Worm (Caenorhabditis elegans) whole organism, L3 larva: ENCODE results near the gene ZK1010.12.

Experiments used
- R02D3.7 ChIP-seq: fragments of 150-350 bp; optimal IDR thresholded peaks from 2 replicates; lab custom pipeline; 2014; ENCODE audit warnings: missing biosample characterization, missing genetic modification characterization
- ZK546.5 ChIP-seq: sonication (generic microtip); optimal IDR thresholded peaks from 2 replicates; lab custom pipeline; 2017; ENCODE audit warnings: missing biosample characterization, missing genetic modification characterization
- aly-2 ChIP-seq: fragments of 150-350 bp; optimal IDR thresholded peaks from 2 replicates; lab custom pipeline; 2014; ENCODE audit warnings: missing biosample characterization, missing genetic modification characterization
- ama-1 ChIP-seq: fragments of 150-350 bp; optimal IDR thresholded peaks from 2 replicates; lab custom pipeline; 2018
- ceh-16 ChIP-seq: sonication (generic microtip); optimal IDR thresholded peaks from 2 replicates; lab custom pipeline; 2017; ENCODE audit warnings: missing biosample characterization, missing genetic modification characterization
- ceh-28 ChIP-seq: fragments of 150-350 bp; optimal IDR thresholded peaks from 2 replicates; lab custom pipeline; 2014; ENCODE audit warnings: missing biosample characterization, missing genetic modification reagents, missing genetic modification characterization
- ceh-82 ChIP-seq: fragments of 150-350 bp; optimal IDR thresholded peaks from 2 replicates; lab custom pipeline; 2014; ENCODE audit warnings: missing biosample characterization, missing genetic modification characterization
- ceh-9 ChIP-seq: sonication (generic microtip); optimal IDR thresholded peaks from 2 replicates; lab custom pipeline; 2018; ENCODE audit warnings: missing biosample characterization, missing genetic modification characterization
- daf-12 ChIP-seq: fragments of 150-350 bp; optimal IDR thresholded peaks from 2 replicates; lab custom pipeline; 2014; ENCODE audit warnings: missing biosample characterization, missing genetic modification reagents, missing genetic modification characterization
- egl-27 ChIP-seq: sonication (generic microtip); optimal IDR thresholded peaks from 4 replicates; lab custom pipeline; 2017; ENCODE audit warnings: missing biosample characterization, missing genetic modification reagents, missing genetic modification characterization
- egl-5 ChIP-seq: fragments of 150-350 bp; optimal IDR thresholded peaks from 2 replicates; lab custom pipeline; 2017; ENCODE audit warnings: missing biosample characterization, missing genetic modification reagents, missing genetic modification characterization, inconsistent platforms
- elt-1 ChIP-seq: fragments of 150-350 bp; optimal IDR thresholded peaks from 2 replicates; lab custom pipeline; 2014; ENCODE audit warnings: missing biosample characterization, missing genetic modification characterization
- elt-2 ChIP-seq: sonication (generic microtip); optimal IDR thresholded peaks from 2 replicates; lab custom pipeline; 2016; ENCODE audit warnings: missing genetic modification reagents, mild to moderate bottlenecking, missing genetic modification characterization, missing compliant biosample characterization
- elt-3 ChIP-seq, 3 experiments: fragments of 150-350 bp in 1 of 3; sonication (generic microtip) in 2 of 3; optimal IDR thresholded peaks; 2 replicates in 2 of 3; 4 replicates in 1 of 3; lab custom pipeline; 2014 to 2017; ENCODE audit warnings: missing biosample characterization in 3 of 3, missing genetic modification characterization in 3 of 3
- fkh-10 ChIP-seq: sonication (generic microtip); optimal IDR thresholded peaks from 2 replicates; lab custom pipeline; 2017; ENCODE audit warnings: missing biosample characterization, missing genetic modification reagents, missing genetic modification characterization
- fkh-2 ChIP-seq: fragments of 150-350 bp; optimal IDR thresholded peaks from 2 replicates; lab custom pipeline; 2014; ENCODE audit warnings: missing biosample characterization, missing genetic modification reagents, missing genetic modification characterization
- fos-1 ChIP-seq: fragments of 150-350 bp; optimal IDR thresholded peaks from 2 replicates; lab custom pipeline; 2014; ENCODE audit warnings: missing biosample characterization, missing genetic modification characterization
- hmg-11 ChIP-seq: sonication (generic microtip); optimal IDR thresholded peaks from 2 replicates; lab custom pipeline; 2016; ENCODE audit warnings: missing genetic modification characterization, missing compliant biosample characterization
- jun-1 ChIP-seq: fragments of 150-350 bp; optimal IDR thresholded peaks from 2 replicates; lab custom pipeline; 2014; ENCODE audit warnings: missing biosample characterization, missing genetic modification reagents, missing genetic modification characterization
- lin-15B ChIP-seq: fragments of 150-350 bp; optimal IDR thresholded peaks from 2 replicates; lab custom pipeline; 2014; ENCODE audit warnings: missing biosample characterization, missing genetic modification characterization
- lin-39 ChIP-seq: fragments of 150-350 bp; optimal IDR thresholded peaks from 2 replicates; lab custom pipeline; 2018; ENCODE audit warnings: missing biosample characterization, missing genetic modification reagents, missing genetic modification characterization
- lsy-12 ChIP-seq: sonication (generic microtip); optimal IDR thresholded peaks from 2 replicates; lab custom pipeline; 2016; ENCODE audit warnings: mild to moderate bottlenecking, missing genetic modification characterization, missing compliant biosample characterization
- mdl-1 ChIP-seq: fragments of 150-350 bp; optimal IDR thresholded peaks from 2 replicates; lab custom pipeline; 2014; ENCODE audit warnings: missing biosample characterization, missing genetic modification characterization
- mml-1 ChIP-seq: fragments of 150-350 bp; sonication (generic microtip); optimal IDR thresholded peaks from 3 replicates; lab custom pipeline; 2014; ENCODE audit warnings: missing biosample characterization, missing genetic modification characterization
- nfya-1 ChIP-seq: sonication (generic microtip); optimal IDR thresholded peaks from 2 replicates; lab custom pipeline; 2017; ENCODE audit warnings: missing genetic modification characterization, mild to moderate bottlenecking, missing compliant biosample characterization, antibody characterized with exemption, moderate library complexity; ENCODE audit not compliant: insufficient read depth
- nhr-12 ChIP-seq: fragments of 150-350 bp; optimal IDR thresholded peaks from 2 replicates; lab custom pipeline; 2014; ENCODE audit warnings: missing biosample characterization, missing genetic modification characterization
- nhr-23 ChIP-seq: fragments of 150-350 bp; optimal IDR thresholded peaks from 2 replicates; lab custom pipeline; 2014; ENCODE audit warnings: missing biosample characterization, missing genetic modification reagents, missing genetic modification characterization
- nhr-237 ChIP-seq: fragments of 150-350 bp; optimal IDR thresholded peaks from 2 replicates; lab custom pipeline; 2014; ENCODE audit warnings: missing biosample characterization, missing genetic modification characterization
- nhr-25 ChIP-seq: sonication (generic microtip); optimal IDR thresholded peaks from 2 replicates; lab custom pipeline; 2017; ENCODE audit warnings: missing biosample characterization, missing genetic modification characterization
- nhr-28 ChIP-seq: fragments of 150-350 bp; optimal IDR thresholded peaks from 2 replicates; lab custom pipeline; 2014; ENCODE audit warnings: missing biosample characterization, missing genetic modification characterization
- nhr-43 ChIP-seq: sonication (generic microtip); optimal IDR thresholded peaks from 2 replicates; lab custom pipeline; 2016; ENCODE audit warnings: mild to moderate bottlenecking, missing genetic modification characterization, missing compliant biosample characterization; ENCODE audit not compliant: poor library complexity, severe bottlenecking
- nhr-67 ChIP-seq: fragments of 150-350 bp; optimal IDR thresholded peaks from 2 replicates; lab custom pipeline; 2014; ENCODE audit warnings: missing biosample characterization, missing genetic modification characterization
- nhr-76 ChIP-seq: fragments of 150-350 bp; sonication (generic microtip); optimal IDR thresholded peaks from 5 replicates; lab custom pipeline; 2014; ENCODE audit warnings: missing biosample characterization, missing genetic modification characterization
- pha-4 ChIP-seq: fragments of 150-350 bp; optimal IDR thresholded peaks from 2 replicates; lab custom pipeline; 2014; ENCODE audit warnings: missing biosample characterization, missing genetic modification reagents, missing genetic modification characterization
- pqm-1 ChIP-seq: fragments of 150-350 bp; optimal IDR thresholded peaks from 2 replicates; lab custom pipeline; 2017; ENCODE audit warnings: missing biosample characterization, missing genetic modification characterization, inconsistent platforms
- snpc-4 ChIP-seq: fragments of 150-350 bp; optimal IDR thresholded peaks from 2 replicates; lab custom pipeline; 2014; ENCODE audit warnings: missing biosample characterization, missing genetic modification characterization
- tbx-2 ChIP-seq: sonication (generic microtip); optimal IDR thresholded peaks from 2 replicates; lab custom pipeline; 2016; ENCODE audit warnings: mild to moderate bottlenecking, missing genetic modification characterization, missing compliant biosample characterization
- unc-39 ChIP-seq: sonication (generic microtip); optimal IDR thresholded peaks from 4 replicates; lab custom pipeline; 2017; ENCODE audit warnings: missing biosample characterization, missing genetic modification characterization
- unc-62 ChIP-seq: fragments of 150-350 bp; sonication (generic microtip); optimal IDR thresholded peaks from 4 replicates; lab custom pipeline; 2014; ENCODE audit warnings: missing biosample characterization, missing genetic modification reagents, missing genetic modification characterization
- zag-1 ChIP-seq: fragments of 150-350 bp; optimal IDR thresholded peaks from 2 replicates; lab custom pipeline; 2014; ENCODE audit warnings: missing biosample characterization, missing genetic modification characterization
- ztf-4 ChIP-seq: fragments of 150-350 bp; optimal IDR thresholded peaks from 2 replicates; lab custom pipeline; 2014; ENCODE audit warnings: missing biosample characterization, missing genetic modification characterization

The ZK1010.12 gene

DNA sequence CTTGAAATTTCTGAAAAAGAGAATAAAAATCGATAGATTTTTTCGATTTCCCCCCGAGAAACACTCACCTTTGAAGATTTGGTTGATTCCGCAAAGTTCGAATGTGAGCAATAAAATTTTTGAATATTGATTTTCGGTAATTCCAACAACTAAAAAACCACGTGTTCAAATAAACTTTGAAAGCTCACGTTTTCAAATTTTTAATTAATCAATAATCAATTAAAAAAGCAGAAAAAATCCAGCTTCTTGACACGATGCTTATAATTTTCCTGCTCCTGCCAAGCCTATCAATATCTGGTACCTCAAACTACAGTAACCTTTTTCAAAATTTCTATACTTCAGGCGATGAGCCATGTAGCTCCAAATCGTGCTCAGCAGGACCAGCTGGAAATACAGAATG lies 3.7 kb upstream of the ZK1010.12 start, which contains the start of gene ZK1010.5:
Gene ZK1010.5 (minus strand): TSS at position 101 of the 400 bp plus-strand sequence.
- TF ChIP-seq lsy-12 (tag; lab: Kevin White, UChicago): no peak
- no peak for TF ChIP-seq elt-3 (tag; optimal IDR thresholded peaks at IDR 0.05; lab: Kevin White, UChicago)
- TF ChIP-seq aly-2 (tag; lab: Kevin White, UChicago): no peak
- no peak for TF ChIP-seq jun-1 (tag; lab: Kevin White, UChicago)
- no peak for TF ChIP-seq ceh-16
- TF ChIP-seq nhr-237 (tag; lab: Kevin White, UChicago): no peak
- TF ChIP-seq R02D3.7 (tag; lab: Kevin White, UChicago): no peak
- TF ChIP-seq nhr-28: no peak
- no peak for TF ChIP-seq fos-1 (tag; lab: Kevin White, UChicago)
- no peak for TF ChIP-seq unc-39 (tag; lab: Kevin White, UChicago)
- TF ChIP-seq ama-1: no peak
- TF ChIP-seq nhr-43 (tag; lab: Kevin White, UChicago): no peak
- no peak for TF ChIP-seq tbx-2 (tag; lab: Kevin White, UChicago)
- no peak for TF ChIP-seq ceh-9 (tag; lab: Kevin White, UChicago)
- TF ChIP-seq, all 47 proteins: peak for 0

DNA sequence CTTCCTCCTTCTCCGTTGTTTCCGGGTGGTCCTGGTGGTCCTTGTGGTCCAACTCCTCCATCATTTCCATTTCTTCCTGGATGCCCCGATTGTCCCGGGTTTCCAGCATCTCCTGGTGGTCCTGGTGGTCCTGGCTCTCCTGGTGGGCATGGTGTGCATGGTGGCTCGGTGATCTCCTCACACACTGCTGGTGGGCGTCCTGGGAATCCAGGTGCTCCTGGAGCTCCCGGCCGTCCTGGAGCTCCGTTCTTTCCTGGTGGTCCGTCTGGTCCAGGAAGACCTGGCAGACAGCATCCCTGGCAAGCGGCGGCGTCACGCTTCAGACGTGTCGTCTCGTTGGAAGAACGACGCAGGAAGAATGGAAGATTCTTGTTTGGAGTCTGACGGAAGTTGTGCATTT lies 2.0 kb downstream of the ZK1010.12 start:
- TF ChIP-seq egl-27 (no peak), ceh-16 (no peak), nhr-25 (no peak), fos-1 (tag; lab: Kevin White, UChicago) (no peak), fkh-2 (tag; lab: Kevin White, UChicago) (no peak), lsy-12 (tag; lab: Kevin White, UChicago) (no peak)
- TF ChIP-seq, all 47 proteins: peak for 0

DNA sequence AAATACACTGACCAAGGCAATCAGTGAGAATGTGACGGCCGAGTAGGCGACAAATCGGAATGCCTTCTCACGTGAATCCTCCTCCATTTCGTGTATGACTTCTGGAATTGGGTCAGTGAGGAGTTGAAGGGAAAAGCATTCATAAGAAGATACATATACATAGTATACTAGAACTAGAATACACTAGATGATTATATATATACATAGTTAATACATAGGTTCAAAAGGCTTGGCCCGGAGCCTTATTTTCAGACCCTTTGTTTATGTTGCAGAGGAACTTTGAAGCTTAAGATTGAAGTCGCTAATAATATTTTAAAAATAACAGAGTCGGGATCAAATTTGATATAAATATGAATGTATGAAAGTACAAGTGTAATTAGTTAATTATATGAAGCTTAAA lies 2.5 kb downstream of the ZK1010.12 start, which contains the start of gene col-97:
Gene col-97 (minus strand): TSS at position 101 of the 400 bp plus-strand sequence.
- TF ChIP-seq nhr-28 (no peak), fos-1 (tag; lab: Kevin White, UChicago) (no peak), zag-1 (tag; lab: Kevin White, UChicago) (no peak), jun-1 (tag; lab: Kevin White, UChicago) (no peak), lsy-12 (tag; lab: Kevin White, UChicago) (no peak), mml-1 (no peak), tbx-2 (tag; lab: Kevin White, UChicago) (no peak), nhr-12 (tag; lab: Kevin White, UChicago) (no peak), ceh-9 (tag; lab: Kevin White, UChicago) (no peak), egl-5 (tag; lab: Kevin White, UChicago) (no peak), nhr-76 (tag; lab: Kevin White, UChicago) (no peak), ceh-82 (no peak), daf-12 (no peak), egl-27 (no peak), snpc-4 (tag; lab: Kevin White, UChicago) (no peak), fkh-10 (GFP tag; lab: Kevin White, UChicago) (no peak), elt-3 (tag; optimal IDR thresholded peaks at IDR 0.05; lab: Kevin White, UChicago) (no peak), lin-15B (no peak), nhr-25 (no peak)
- TF ChIP-seq, all 47 proteins: peak for 0

DNA sequence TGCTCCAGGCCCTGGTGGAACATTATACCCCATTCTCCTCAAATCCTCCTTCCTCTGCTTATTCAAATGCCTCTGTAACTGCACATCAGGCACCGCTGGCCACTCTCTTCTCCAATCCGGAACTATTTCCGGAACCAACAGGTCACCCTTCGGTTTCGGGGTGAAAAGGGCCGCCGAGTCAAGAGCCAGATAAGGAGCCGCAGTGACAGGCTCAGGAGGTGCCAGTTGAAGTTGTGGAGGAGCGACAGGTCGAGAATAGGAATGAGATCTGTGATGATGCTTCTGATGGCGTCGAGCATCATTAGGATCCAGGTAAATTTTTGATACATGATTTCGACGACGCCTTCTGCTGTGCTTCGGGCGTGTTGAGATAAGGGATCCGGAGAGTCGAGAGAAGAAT lies 7.2 kb downstream of the ZK1010.12 start:
- TF ChIP-seq ceh-9 (tag; lab: Kevin White, UChicago): no peak
- TF ChIP-seq nhr-237 (tag; lab: Kevin White, UChicago): no peak
- no peak for TF ChIP-seq mdl-1
- TF ChIP-seq ztf-4 (tag; lab: Kevin White, UChicago): no peak
- TF ChIP-seq daf-12: no peak
- TF ChIP-seq snpc-4 (tag; lab: Kevin White, UChicago): no peak
- no peak for TF ChIP-seq egl-5 (tag; lab: Kevin White, UChicago)
- TF ChIP-seq elt-1 (tag; lab: Kevin White, UChicago): no peak

DNA sequence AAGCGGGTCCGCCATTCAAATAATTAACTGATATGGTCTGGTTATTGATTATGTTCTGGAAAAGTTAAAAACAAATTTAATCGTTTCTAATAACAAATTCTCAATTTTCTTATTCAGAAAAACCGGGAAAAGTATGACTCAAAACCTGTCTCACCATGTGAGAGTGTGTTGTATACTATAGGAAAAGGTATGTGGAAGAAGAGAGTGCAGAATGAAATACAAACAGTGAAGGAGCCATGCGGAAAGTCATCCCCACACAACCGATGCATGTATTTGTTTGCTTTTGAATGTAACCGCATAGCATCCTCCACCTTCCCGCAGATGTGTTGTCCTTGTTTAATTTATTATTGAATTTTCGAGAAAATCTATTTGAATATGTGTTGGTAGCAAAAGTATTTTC lies 9.4 kb downstream of the ZK1010.12 start, which contains the start of gene ZK1010.8:
Gene ZK1010.8 (minus strand): TSS at position 214 of the 400 bp plus-strand sequence.
- TF ChIP-seq pha-4 (tag; lab: Kevin White, UChicago): peak; percentile 55
- no peak for TF ChIP-seq nhr-67 (tag; lab: Kevin White, UChicago)
- no peak for TF ChIP-seq R02D3.7 (tag; lab: Kevin White, UChicago)
- no peak for TF ChIP-seq elt-3 (tag; optimal IDR thresholded peaks at IDR 0.05; lab: Kevin White, UChicago)
- TF ChIP-seq, all 47 proteins: peak for 1

DNA sequence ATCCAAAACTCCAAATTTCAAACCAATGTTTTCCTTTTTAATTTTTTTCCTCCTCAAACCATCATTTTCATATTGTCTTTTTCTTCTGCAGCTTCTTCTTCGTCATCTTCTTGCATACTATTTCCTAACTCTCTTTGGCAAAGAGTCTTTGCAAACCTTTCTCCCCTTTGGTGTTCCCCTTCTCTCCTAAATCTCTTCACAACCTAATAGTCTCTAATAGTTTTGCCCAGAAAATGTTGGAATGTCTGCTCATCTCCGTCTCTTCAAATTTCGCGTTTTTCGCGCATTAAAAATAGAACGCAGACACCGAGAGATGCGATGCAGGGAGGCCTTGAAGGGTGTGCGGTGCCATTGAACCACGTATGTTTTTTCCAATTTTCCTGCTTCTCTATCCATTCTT lies 11.0 kb downstream of the ZK1010.12 start, which contains the start of gene ZK1010.10:
Gene ZK1010.10 (plus strand): TSS at position 286 of the 400 bp plus-strand sequence.
- TF ChIP-seq ZK546.5 (tag; lab: Kevin White, UChicago) (no peak), nfya-1 (tag; lab: Kevin White, UChicago) (peak; percentile 85), lin-15B (peak; percentile 39), pqm-1 (peak; percentile 27), ceh-28 (tag; lab: Kevin White, UChicago) (peak; percentile 43), unc-62 (no peak), hmg-11 (tag; lab: Kevin White, UChicago) (peak; percentile 82), jun-1 (tag; lab: Kevin White, UChicago) (peak; percentile 7), elt-2 (tag; lab: Kevin White, UChicago) (no peak), nhr-67 (tag; lab: Kevin White, UChicago) (no peak), zag-1 (tag; lab: Kevin White, UChicago) (no peak), nhr-12 (tag; lab: Kevin White, UChicago) (no peak), lin-39 (tag; lab: Kevin White, UChicago) (peak; percentile 57), fkh-2 (tag; lab: Kevin White, UChicago) (no peak), nhr-25 (peak; percentile 16), mdl-1 (no peak), nhr-23 (tag; lab: Kevin White, UChicago) (peak; percentile 11), egl-5 (tag; lab: Kevin White, UChicago) (peak; percentile 30)
